Worm (Caenorhabditis elegans) whole organism, midembryonic: ENCODE results near the gene dmsr-16.

ENCODE experiments used
- cog-1 ChIP-seq: sonication (generic microtip); optimal IDR thresholded peaks from 2 replicates; lab custom pipeline; 2016; ENCODE audit warnings: missing genetic modification characterization, missing compliant biosample characterization
- klf-2 ChIP-seq: fragments of 200-800 bp; sonication (Bioruptor generic); conservative IDR thresholded peaks from 2 replicates; pipeline ENCODE4 v1.3.6; 2022; ENCODE audit warnings: missing genetic modification reagents, missing genetic modification characterization, missing compliant biosample characterization

- TF ChIP-seq klf-2 (GFP tag; lab: Robert Waterston, UW) = no peak
- no peak for TF ChIP-seq cog-1 (tag; lab: Kevin White, UChicago)
Measured at ce11 chrV:6768452-6768929, 40.4 kb downstream of the dmsr-16 start, which contains the start of the genes T25F10.1 and clik-1.
